Worm (Caenorhabditis elegans) whole organism, L1 larva: Measurements from ENCODE around the gene rmd-1.

Experiments used
- C04F5.9 ChIP-seq: sonication (generic microtip); optimal IDR thresholded peaks from 2 replicates; lab custom pipeline; 2016; ENCODE audit warnings: missing genetic modification characterization, missing compliant biosample characterization
- C16A3.4 ChIP-seq: fragments of 150-350 bp; optimal IDR thresholded peaks from 2 replicates; lab custom pipeline; 2014; ENCODE audit warnings: missing biosample characterization, missing genetic modification characterization
- Y116A8C.19 ChIP-seq: sonication (generic microtip); optimal IDR thresholded peaks from 2 replicates; lab custom pipeline; 2016; ENCODE audit warnings: missing compliant biosample characterization, missing genetic modification characterization, borderline replicate concordance
- aha-1 ChIP-seq: fragments of 150-350 bp; optimal IDR thresholded peaks from 2 replicates; lab custom pipeline; 2014; ENCODE audit warnings: missing biosample characterization, missing genetic modification characterization
- ceh-8 ChIP-seq: fragments of 200-800 bp; sonication (Bioruptor generic); optimal IDR thresholded peaks from 2 replicates; lab custom pipeline; 2018; ENCODE audit warnings: mild to moderate bottlenecking, missing genetic modification characterization, moderate library complexity, missing compliant biosample characterization
- ceh-88 ChIP-seq: fragments of 200-800 bp; sonication (Bioruptor generic); IDR thresholded peaks from 2 replicates; pipeline ENCODE4 v1.3.6; 2022; ENCODE audit warnings: missing genetic modification characterization, missing compliant biosample characterization
- ceh-90 ChIP-seq: sonication (generic microtip); optimal IDR thresholded peaks from 2 replicates; lab custom pipeline; 2016; ENCODE audit warnings: missing genetic modification characterization, missing compliant biosample characterization
- ces-1 ChIP-seq: fragments of 150-350 bp; optimal IDR thresholded peaks from 2 replicates; lab custom pipeline; 2014; ENCODE audit warnings: missing biosample characterization, missing genetic modification reagents, missing genetic modification characterization
- dpl-1 ChIP-seq, 3 experiments: fragments of 150-350 bp in 2 of 3; sonication (generic microtip) in 1 of 3; optimal IDR thresholded peaks; 2 replicates each; lab custom pipeline; 2014 to 2017; ENCODE audit warnings: missing biosample characterization in 3 of 3, missing genetic modification characterization in 3 of 3, missing genetic modification reagents in 3 of 3
- dsc-1 ChIP-seq: sonication (generic microtip); optimal IDR thresholded peaks from 2 replicates; lab custom pipeline; 2016; ENCODE audit warnings: mild to moderate bottlenecking, missing genetic modification characterization, missing compliant biosample characterization
- efl-1 ChIP-seq, 4 experiments: fragments of 150-350 bp; optimal IDR thresholded peaks in 3 of 4; peaks in 1 of 4; 1 replicate in 1 of 4; 2 replicates in 3 of 4; lab custom pipeline; 2014; ENCODE audit warnings: missing biosample characterization in 2 of 4, missing genetic modification characterization in 2 of 4, missing genetic modification reagents in 2 of 4
- egl-13 ChIP-seq: sonication (generic microtip); optimal IDR thresholded peaks from 2 replicates; lab custom pipeline; 2016; ENCODE audit warnings: missing genotype, missing genetic modification reagents, missing genetic modification characterization, missing compliant biosample characterization
- egl-27 ChIP-seq, 2 experiments: fragments of 150-350 bp in 1 of 2; sonication (generic microtip); optimal IDR thresholded peaks; 3 replicates each; lab custom pipeline; 2017 to 2018; ENCODE audit warnings: missing biosample characterization in 2 of 2, missing genetic modification characterization in 2 of 2, missing genetic modification reagents in 2 of 2
- elt-2 ChIP-seq: sonication (generic microtip); optimal IDR thresholded peaks from 2 replicates; lab custom pipeline; 2016; ENCODE audit warnings: missing genetic modification characterization, mild to moderate bottlenecking, inconsistent platforms, missing compliant biosample characterization, missing genetic modification reagents
- ets-5 ChIP-seq: fragments of 200-800 bp; sonication (Bioruptor generic); IDR thresholded peaks from 2 replicates; pipeline ENCODE4 v1.3.6; 2022; ENCODE audit warnings: missing genetic modification characterization, missing compliant biosample characterization
- fkh-10 ChIP-seq: sonication (generic microtip); optimal IDR thresholded peaks from 2 replicates; lab custom pipeline; 2017; ENCODE audit warnings: missing biosample characterization, missing genetic modification reagents, missing genetic modification characterization
- fos-1 ChIP-seq: fragments of 150-350 bp; optimal IDR thresholded peaks from 2 replicates; lab custom pipeline; 2014; ENCODE audit warnings: missing biosample characterization, missing genetic modification characterization
- grh-1 ChIP-seq: fragments of 200-800 bp; sonication (Bioruptor generic); IDR thresholded peaks from 2 replicates; pipeline ENCODE4 v1.3.6; 2022; ENCODE audit warnings: missing genetic modification reagents, missing genetic modification characterization, missing compliant biosample characterization
- hlh-4 ChIP-seq: sonication (generic microtip); optimal IDR thresholded peaks from 2 replicates; lab custom pipeline; 2016; ENCODE audit warnings: mild to moderate bottlenecking, missing genetic modification characterization, missing compliant biosample characterization
- hpl-2 ChIP-seq: fragments of 150-350 bp; optimal IDR thresholded peaks from 2 replicates; lab custom pipeline; 2014; ENCODE audit warnings: missing biosample characterization, missing genetic modification reagents, missing genetic modification characterization
- isw-1 ChIP-seq: fragments of 200-800 bp; sonication (Bioruptor generic); IDR thresholded peaks from 2 replicates; pipeline ENCODE4 v1.3.6; 2022; ENCODE audit warnings: missing genetic modification characterization, missing compliant biosample characterization
- jun-1 ChIP-seq: fragments of 150-350 bp; optimal IDR thresholded peaks from 2 replicates; lab custom pipeline; 2014; ENCODE audit warnings: missing biosample characterization, missing genetic modification reagents, missing genetic modification characterization
- lin-14 ChIP-seq: fragments of 200-800 bp; sonication (Bioruptor generic); optimal IDR thresholded peaks from 2 replicates; lab custom pipeline; 2018; ENCODE audit warnings: mild to moderate bottlenecking, missing genetic modification characterization, moderate library complexity, missing compliant biosample characterization
- lin-15B ChIP-seq: fragments of 150-350 bp; sonication (generic microtip); optimal IDR thresholded peaks from 3 replicates; lab custom pipeline; 2014; ENCODE audit warnings: missing biosample characterization, missing genetic modification characterization
- lin-35 ChIP-seq, 2 experiments: fragments of 150-350 bp; optimal IDR thresholded peaks; 2 replicates each; lab custom pipeline; 2014; ENCODE audit warnings: missing biosample characterization in 2 of 2, missing genetic modification characterization in 2 of 2, missing genetic modification reagents in 2 of 2
- lsy-2 ChIP-seq, 2 experiments: fragments of 150-350 bp; optimal IDR thresholded peaks; 2 replicates each; lab custom pipeline; 2014; ENCODE audit warnings: missing biosample characterization in 2 of 2, missing genetic modification characterization in 2 of 2
- mab-9 ChIP-seq: fragments of 200-800 bp; sonication (Bioruptor generic); IDR thresholded peaks from 2 replicates; pipeline ENCODE4 v1.3.6; 2022; ENCODE audit warnings: missing genetic modification reagents, missing genetic modification characterization, missing compliant biosample characterization
- mef-2 ChIP-seq: fragments of 150-350 bp; optimal IDR thresholded peaks from 2 replicates; lab custom pipeline; 2014; ENCODE audit warnings: missing biosample characterization, missing genetic modification characterization
- mep-1 ChIP-seq: fragments of 150-350 bp; optimal IDR thresholded peaks from 2 replicates; lab custom pipeline; 2014; ENCODE audit warnings: missing biosample characterization, missing genetic modification characterization
- nhr-11 ChIP-seq: fragments of 150-350 bp; optimal IDR thresholded peaks from 2 replicates; lab custom pipeline; 2014; ENCODE audit warnings: missing biosample characterization, missing genetic modification characterization
- nhr-12 ChIP-seq: sonication (generic microtip); optimal IDR thresholded peaks from 2 replicates; lab custom pipeline; 2017; ENCODE audit warnings: missing biosample characterization, missing genetic modification characterization
- nhr-19 ChIP-seq: fragments of 200-800 bp; sonication (Bioruptor generic); conservative IDR thresholded peaks from 2 replicates; pipeline ENCODE4 v1.3.6; 2022; ENCODE audit warnings: missing genetic modification characterization, missing compliant biosample characterization
- nhr-20 ChIP-seq: sonication (generic microtip); optimal IDR thresholded peaks from 2 replicates; lab custom pipeline; 2016; ENCODE audit warnings: mild to moderate bottlenecking, missing genetic modification characterization, missing compliant biosample characterization
- nhr-237 ChIP-seq: fragments of 150-350 bp; optimal IDR thresholded peaks from 2 replicates; lab custom pipeline; 2014; ENCODE audit warnings: missing biosample characterization, missing genetic modification characterization
- nhr-28 ChIP-seq: fragments of 150-350 bp; optimal IDR thresholded peaks from 2 replicates; lab custom pipeline; 2014; ENCODE audit warnings: missing biosample characterization, missing genetic modification characterization
- nhr-71 ChIP-seq: sonication (generic microtip); optimal IDR thresholded peaks from 2 replicates; lab custom pipeline; 2016; ENCODE audit warnings: mild to moderate bottlenecking, missing genetic modification characterization, moderate library complexity, missing compliant biosample characterization
- nhr-76 ChIP-seq: sonication (generic microtip); optimal IDR thresholded peaks from 2 replicates; lab custom pipeline; 2017; ENCODE audit warnings: missing biosample characterization, missing genetic modification characterization
- nhr-84 ChIP-seq: sonication (generic microtip); optimal IDR thresholded peaks from 2 replicates; lab custom pipeline; 2017; ENCODE audit warnings: missing biosample characterization, missing genetic modification characterization
- nhr-85 ChIP-seq: sonication (generic microtip); peaks from one replicate; lab custom pipeline; 2016; ENCODE audit warnings: missing genetic modification characterization, inconsistent platforms, missing compliant biosample characterization
- nhr-90 ChIP-seq: sonication (generic microtip); optimal IDR thresholded peaks from 2 replicates; lab custom pipeline; 2016; ENCODE audit warnings: mild to moderate bottlenecking, missing genetic modification characterization, missing compliant biosample characterization; ENCODE audit not compliant: poor library complexity
- pag-3 ChIP-seq: sonication (generic microtip); optimal IDR thresholded peaks from 2 replicates; lab custom pipeline; 2017; ENCODE audit warnings: missing genetic modification characterization, mild to moderate bottlenecking, missing compliant biosample characterization, antibody characterized with exemption, borderline replicate concordance; ENCODE audit not compliant: insufficient read depth
- pax-3 ChIP-seq: fragments of 200-800 bp; sonication (Bioruptor generic); optimal IDR thresholded peaks from 2 replicates; lab custom pipeline; 2018; ENCODE audit warnings: mild to moderate bottlenecking, missing genetic modification characterization, moderate library complexity, missing compliant biosample characterization
- skn-1 ChIP-seq: fragments of 150-350 bp; optimal IDR thresholded peaks from 2 replicates; lab custom pipeline; 2014; ENCODE audit warnings: missing biosample characterization, missing genetic modification characterization
- sptf-1 ChIP-seq: fragments of 150-350 bp; optimal IDR thresholded peaks from 2 replicates; lab custom pipeline; 2014; ENCODE audit warnings: missing biosample characterization, missing genetic modification characterization
- tlp-1 ChIP-seq: fragments of 150-350 bp; optimal IDR thresholded peaks from 2 replicates; lab custom pipeline; 2014; ENCODE audit warnings: missing biosample characterization, missing genetic modification characterization
- unc-30 ChIP-seq: sonication (generic microtip); optimal IDR thresholded peaks from 2 replicates; lab custom pipeline; 2017; ENCODE audit warnings: missing biosample characterization, missing genetic modification characterization
- unc-62 ChIP-seq: fragments of 150-350 bp; optimal IDR thresholded peaks from 2 replicates; lab custom pipeline; 2014; ENCODE audit warnings: missing biosample characterization, missing genetic modification reagents, missing genetic modification characterization
- unc-86 ChIP-seq: sonication (generic microtip); optimal IDR thresholded peaks from 2 replicates; lab custom pipeline; 2016; ENCODE audit warnings: missing genetic modification characterization, missing compliant biosample characterization
- vab-15 ChIP-seq: sonication (generic microtip); optimal IDR thresholded peaks from 2 replicates; lab custom pipeline; 2017; ENCODE audit warnings: missing genotype, mild to moderate bottlenecking, missing genetic modification characterization, missing compliant biosample characterization
- zag-1 ChIP-seq: fragments of 150-350 bp; optimal IDR thresholded peaks from 2 replicates; lab custom pipeline; 2014; ENCODE audit warnings: missing biosample characterization, missing genetic modification characterization
- zip-4 ChIP-seq: fragments of 200-800 bp; sonication (Bioruptor generic); optimal IDR thresholded peaks from 2 replicates; lab custom pipeline; 2018; ENCODE audit warnings: mild to moderate bottlenecking, missing genetic modification characterization, moderate library complexity, missing compliant biosample characterization
- ztf-11 ChIP-seq, 2 experiments: sonication (generic microtip); optimal IDR thresholded peaks; 2 replicates each; lab custom pipeline; 2016 to 2017; ENCODE audit warnings: missing genetic modification characterization in 2 of 2, missing biosample characterization in 1 of 2, missing compliant biosample characterization in 1 of 2
- ztf-4 ChIP-seq: fragments of 150-350 bp; optimal IDR thresholded peaks from 2 replicates; lab custom pipeline; 2014; ENCODE audit warnings: missing biosample characterization, missing genetic modification characterization

Gene rmd-1

ce11 chrIII:9717243-9717642 lies 41.7 kb upstream of the rmd-1 start (continued):
- no peak for TF ChIP-seq mab-9
- TF ChIP-seq dsc-1 (tag; lab: Kevin White, UChicago) = peak; percentile 81
- no peak for TF ChIP-seq egl-27 (tag; optimal IDR thresholded peaks at IDR 0.05; lab: Kevin White, UChicago)
- TF ChIP-seq mef-2 (tag; lab: Kevin White, UChicago) = no peak
- no peak for TF ChIP-seq skn-1
- peak; percentile 35 to 59 for TF ChIP-seq efl-1 (optimal IDR thresholded peaks at IDR 0.05; lab: Kevin White, UChicago)
- TF ChIP-seq efl-1 (GFP tag; optimal IDR thresholded peaks at IDR 0.05 in 1 of 2; lab: Kevin White, UChicago) = peak; percentile 37 to 97
- peak; percentile 8 for TF ChIP-seq ceh-8 (GFP tag; lab: Kevin White, UChicago)
- no peak for TF ChIP-seq unc-62
- TF ChIP-seq C16A3.4 (tag; lab: Kevin White, UChicago) = no peak
- TF ChIP-seq ceh-90 (tag; lab: Kevin White, UChicago) = peak; percentile 20
- TF ChIP-seq nhr-84 (tag; lab: Kevin White, UChicago) = no peak
- no peak for TF ChIP-seq fkh-10
- TF ChIP-seq grh-1 (GFP tag; lab: Robert Waterston, UW) = peak; percentile 62
- peak; percentile 20 for TF ChIP-seq egl-13 (tag; lab: Kevin White, UChicago)
- no peak for TF ChIP-seq zag-1
- TF ChIP-seq hlh-4 (tag; lab: Kevin White, UChicago) = no peak
- peak in 1 of 2 experiments; percentile 69 for TF ChIP-seq lin-35 (GFP tag; optimal IDR thresholded peaks at IDR 0.05; lab: Kevin White, UChicago)
- TF ChIP-seq ztf-11 (tag; optimal IDR thresholded peaks at IDR 0.05; lab: Kevin White, UChicago) = peak in 1 of 2 experiments; percentile 37
- TF ChIP-seq pax-3 (tag; lab: Kevin White, UChicago) = peak; percentile 50
- no peak for TF ChIP-seq aha-1 (tag; lab: Kevin White, UChicago)
- peak; percentile 91 for TF ChIP-seq nhr-90 (tag; lab: Kevin White, UChicago)
- TF ChIP-seq nhr-19 (GFP tag; lab: Robert Waterston, UW) = peak; percentile 88
- peak; percentile 4 for TF ChIP-seq jun-1 (tag; lab: Kevin White, UChicago)
- peak; percentile 35 for TF ChIP-seq lin-15B
- no peak for TF ChIP-seq nhr-11 (tag; lab: Kevin White, UChicago)
- TF ChIP-seq nhr-28 = no peak
- TF ChIP-seq dpl-1 (GFP tag; optimal IDR thresholded peaks at IDR 0.05; lab: Kevin White, UChicago) = peak; percentile 7 to 46 (median 25)
- TF ChIP-seq fos-1 (tag; lab: Kevin White, UChicago) = peak; percentile 44
- TF ChIP-seq vab-15 (tag; lab: Kevin White, UChicago) = no peak
- TF ChIP-seq Y116A8C.19 (tag; lab: Kevin White, UChicago) = no peak
- TF ChIP-seq lsy-2 (tag; optimal IDR thresholded peaks at IDR 0.05; lab: Kevin White, UChicago) = peak; percentile 32 to 69
- TF ChIP-seq unc-86 (tag; lab: Kevin White, UChicago) = peak; percentile 32
- TF ChIP-seq mep-1 (tag; lab: Kevin White, UChicago) = peak; percentile 14
- peak; percentile 91 for TF ChIP-seq elt-2 (tag; lab: Kevin White, UChicago)
- TF ChIP-seq ces-1 (GFP tag; lab: Kevin White, UChicago) = no peak
- no peak for TF ChIP-seq ets-5 (GFP tag; lab: Robert Waterston, UW)
- TF ChIP-seq lin-14 (GFP tag; lab: Kevin White, UChicago) = peak; percentile 64
- peak; percentile 64 for TF ChIP-seq zip-4
- peak; percentile 34 for TF ChIP-seq hpl-2 (GFP tag; lab: Kevin White, UChicago)
- no peak for TF ChIP-seq sptf-1 (tag; lab: Kevin White, UChicago)
- no peak for TF ChIP-seq isw-1 (GFP tag; lab: Robert Waterston, UW)
- TF ChIP-seq nhr-85 (tag; lab: Kevin White, UChicago) = peak; percentile 88
- no peak for TF ChIP-seq nhr-237 (tag; lab: Kevin White, UChicago)
- peak; percentile 80 for TF ChIP-seq nhr-20
- TF ChIP-seq pag-3 (tag; lab: Kevin White, UChicago) = no peak
- peak; percentile 43 for TF ChIP-seq C04F5.9 (tag; lab: Kevin White, UChicago)
- no peak for TF ChIP-seq unc-30 (tag; lab: Kevin White, UChicago)
- TF ChIP-seq tlp-1 = no peak
- no peak for TF ChIP-seq nhr-76 (tag; lab: Kevin White, UChicago)
- no peak for TF ChIP-seq nhr-12 (tag; lab: Kevin White, UChicago)
- peak; percentile 89 for TF ChIP-seq nhr-71
- TF ChIP-seq ztf-4 (tag; lab: Kevin White, UChicago) = peak; percentile 24
- TF ChIP-seq ceh-88 (GFP tag; lab: Robert Waterston, UW) = peak; percentile 62; the same call in 1 of the 2 replicates
